Comparison of ENCODE assay signal across 4 worm cellular contexts in the genomic region with DNA sequence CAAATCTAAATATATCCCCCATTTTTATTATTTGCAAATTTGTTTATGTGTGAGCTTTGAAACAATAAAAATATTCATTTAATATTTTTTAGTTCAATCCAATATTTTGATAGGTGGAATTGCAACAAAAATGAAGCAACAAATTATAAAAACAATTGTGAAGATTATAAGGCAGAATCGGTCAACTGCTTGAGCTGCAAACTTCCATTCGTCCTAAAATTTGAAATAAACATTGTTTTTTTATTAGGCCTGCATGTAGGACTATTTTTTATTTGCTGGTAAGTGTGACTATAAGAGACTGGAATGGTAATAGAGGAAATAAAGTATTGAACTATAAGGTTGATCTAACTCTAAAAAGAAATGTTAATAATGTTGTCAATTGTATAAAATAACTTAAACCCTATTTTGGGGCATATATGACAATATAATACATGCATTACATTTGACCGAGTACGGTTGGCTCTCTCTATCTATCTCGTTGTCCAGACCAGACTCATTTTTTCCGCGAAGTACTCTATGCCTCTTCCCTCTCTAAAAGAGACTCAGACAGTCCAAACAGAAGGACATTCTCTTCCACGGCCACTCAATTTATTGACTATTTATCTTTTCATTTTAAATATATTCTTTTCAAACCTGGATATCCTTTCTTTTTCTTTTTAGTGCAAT.
TF ChIP-seq lines count a peak whose summit lies in the region.

A gene (plus strand): TSS at position 616 of the 666 bp plus-strand sequence.

TF ChIP-seq in whole organism, L1 larva, 84 proteins besides CTCF, POLR2A, EP300 and RAD21:
- peak; percentile 7 for TF ChIP-seq nhr-77 (tag; optimal IDR thresholded peaks at IDR 0.05; lab: Kevin White, UChicago)
- TF ChIP-seq elt-2 (tag; optimal IDR thresholded peaks at IDR 0.05; lab: Kevin White, UChicago) = no peak
- peak in 1 of 2 experiments; percentile 32 for TF ChIP-seq lsy-2 (tag; optimal IDR thresholded peaks at IDR 0.05; lab: Kevin White, UChicago)
- no peak for TF ChIP-seq F16B12.6 (tag; optimal IDR thresholded peaks at IDR 0.05; lab: Kevin White, UChicago)
- no peak for TF ChIP-seq tbx-2 (tag; optimal IDR thresholded peaks at IDR 0.05; lab: Kevin White, UChicago)
- peak in 1 of 2 experiments; percentile 10 for TF ChIP-seq efl-1 (optimal IDR thresholded peaks at IDR 0.05; lab: Kevin White, UChicago)
- no peak for TF ChIP-seq efl-1 (GFP tag; optimal IDR thresholded peaks at IDR 0.05 in 1 of 2; lab: Kevin White, UChicago)
- peak; percentile 14 for TF ChIP-seq lin-14 (GFP tag; optimal IDR thresholded peaks at IDR 0.05; lab: Kevin White, UChicago)
- no peak for TF ChIP-seq dsc-1 (tag; optimal IDR thresholded peaks at IDR 0.05; lab: Kevin White, UChicago)
- peak in 1 of 3 experiments; percentile 18 for TF ChIP-seq dpl-1 (GFP tag; optimal IDR thresholded peaks at IDR 0.05; lab: Kevin White, UChicago)

TF ChIP-seq in whole organism, L2 larva, 48 proteins besides CTCF, POLR2A, EP300 and RAD21:
- TF ChIP-seq zag-1 (tag; optimal IDR thresholded peaks at IDR 0.05; lab: Kevin White, UChicago) = no peak
- no peak for TF ChIP-seq nhr-23 (tag; optimal IDR thresholded peaks at IDR 0.05; lab: Kevin White, UChicago)
- peak; percentile 30 for TF ChIP-seq unc-55 (GFP tag; optimal IDR thresholded peaks at IDR 0.05; lab: Kevin White, UChicago)
- no peak for TF ChIP-seq nhr-10 (tag; optimal IDR thresholded peaks at IDR 0.05; lab: Kevin White, UChicago)
- TF ChIP-seq F13H6.1 (tag; optimal IDR thresholded peaks at IDR 0.05; lab: Kevin White, UChicago) = peak; percentile 33
- TF ChIP-seq C34F6.9 (tag; optimal IDR thresholded peaks at IDR 0.05; lab: Kevin White, UChicago) = peak; percentile 17

TF ChIP-seq in whole organism, L3 larva, 47 proteins besides CTCF, POLR2A, EP300 and RAD21:
- no peak for TF ChIP-seq fkh-10 (GFP tag; optimal IDR thresholded peaks at IDR 0.05; lab: Kevin White, UChicago)
- no peak for TF ChIP-seq ztf-4 (tag; optimal IDR thresholded peaks at IDR 0.05; lab: Kevin White, UChicago)
- no peak for TF ChIP-seq lsy-12 (tag; optimal IDR thresholded peaks at IDR 0.05; lab: Kevin White, UChicago)
- no peak for TF ChIP-seq R02D3.7 (tag; optimal IDR thresholded peaks at IDR 0.05; lab: Kevin White, UChicago)
- no peak for TF ChIP-seq eor-1 (tag; optimal IDR thresholded peaks at IDR 0.05; lab: Kevin White, UChicago)
- peak; percentile 35 for TF ChIP-seq pha-4 (tag; optimal IDR thresholded peaks at IDR 0.05; lab: Kevin White, UChicago)
- TF ChIP-seq nhr-67 (tag; optimal IDR thresholded peaks at IDR 0.05; lab: Kevin White, UChicago) = no peak
- TF ChIP-seq tbx-2 (tag; optimal IDR thresholded peaks at IDR 0.05; lab: Kevin White, UChicago) = no peak
- no peak for TF ChIP-seq ztf-11 (tag; optimal IDR thresholded peaks at IDR 0.05; lab: Kevin White, UChicago)
- TF ChIP-seq ZK546.5 (tag; optimal IDR thresholded peaks at IDR 0.05; lab: Kevin White, UChicago) = no peak
- no peak for TF ChIP-seq fkh-2 (tag; optimal IDR thresholded peaks at IDR 0.05; lab: Kevin White, UChicago)
- TF ChIP-seq sea-2 (GFP tag; optimal IDR thresholded peaks at IDR 0.05; lab: Kevin White, UChicago) = no peak
- peak; percentile 30 for TF ChIP-seq nfya-1 (tag; optimal IDR thresholded peaks at IDR 0.05; lab: Kevin White, UChicago; ENCODE audit: insufficient read depth)

TF ChIP-seq in whole organism, L4 larva, 104 proteins besides CTCF, POLR2A, EP300 and RAD21:
- TF ChIP-seq F10B5.3 (tag; optimal IDR thresholded peaks at IDR 0.05; lab: Kevin White, UChicago) (no peak), egl-43 (GFP tag; IDR thresholded peaks at IDR 0.05; lab: Robert Waterston, UW) (no peak), mes-2 (tag; optimal IDR thresholded peaks at IDR 0.05; lab: Kevin White, UChicago; ENCODE audit: poor library complexity, severe bottlenecking) (peak; percentile 45), F49E8.2 (tag; optimal IDR thresholded peaks at IDR 0.05; lab: Kevin White, UChicago; ENCODE audit: borderline replicate concordance) (no peak), ceh-44 (GFP tag; IDR thresholded peaks at IDR 0.05; lab: Robert Waterston, UW) (no peak), dmd-8 (GFP tag; IDR thresholded peaks at IDR 0.05; lab: Robert Waterston, UW) (no peak), snpc-1.2 (GFP tag; IDR thresholded peaks at IDR 0.05; lab: Robert Waterston, UW) (no peak), unc-62 (GFP tag; optimal IDR thresholded peaks at IDR 0.05 in 1 of 2; lab: Kevin White, UChicago) (peak in 1 of 2 experiments; percentile 92), unc-62 (tag; optimal IDR thresholded peaks at IDR 0.05; lab: Kevin White, UChicago) (no peak), lin-13 (GFP tag; optimal IDR thresholded peaks at IDR 0.05; lab: Kevin White, UChicago) (no peak), lsy-2 (tag; optimal IDR thresholded peaks at IDR 0.05; lab: Kevin White, UChicago) (peak in 1 of 2 experiments; percentile 33)
TF ChIP-seq in whole organism, L4 larva: peak in this region for 3.
